Worm (Caenorhabditis elegans) whole organism, young adult: ENCODE data around the gene cyp-35A5.

Experiments used
- B0019.2 ChIP-seq: fragments of 200-800 bp; sonication (Bioruptor generic); conservative IDR thresholded peaks from 2 replicates; pipeline ENCODE4 v1.3.6; 2022; ENCODE audit warnings: missing genetic modification reagents, missing genetic modification characterization, missing compliant biosample characterization
- B0035.1 ChIP-seq: sonication (generic microtip); optimal IDR thresholded peaks from 2 replicates; lab custom pipeline; 2016; ENCODE audit warnings: missing genetic modification characterization, mild to moderate bottlenecking, missing compliant biosample characterization, missing genotype, missing genetic modification reagents
- F37B4.10 ChIP-seq: fragments of 200-800 bp; sonication (Bioruptor generic); IDR thresholded peaks from 2 replicates; pipeline ENCODE4 v1.3.6; 2022; ENCODE audit warnings: missing genetic modification characterization, missing compliant biosample characterization
- F57C9.4 ChIP-seq: sonication (generic microtip); optimal IDR thresholded peaks from 2 replicates; lab custom pipeline; 2017; ENCODE audit warnings: mild to moderate bottlenecking, missing genetic modification characterization, missing compliant biosample characterization
- K12H6.12 ChIP-seq: fragments of 200-800 bp; sonication (Bioruptor generic); optimal IDR thresholded peaks from 2 replicates; lab custom pipeline; 2018; ENCODE audit warnings: mild to moderate bottlenecking, missing genetic modification characterization, missing compliant biosample characterization
- Y56A3A.18 ChIP-seq: fragments of 200-800 bp; sonication (Bioruptor generic); IDR thresholded peaks from 2 replicates; pipeline ENCODE4 v1.3.6; 2022; ENCODE audit warnings: missing genetic modification reagents, missing genetic modification characterization, missing compliant biosample characterization
- ama-1 ChIP-seq, 3 experiments: fragments of 150-350 bp in 1 of 3; sonication (generic microtip) in 2 of 3; optimal IDR thresholded peaks; 2 replicates each; lab custom pipeline; 2014 to 2018; ENCODE audit warnings: missing biosample characterization in 2 of 3, missing genetic modification characterization in 2 of 3, missing genetic modification reagents in 2 of 3
- aptf-2 ChIP-seq: fragments of 200-800 bp; sonication (Bioruptor generic); conservative IDR thresholded peaks from 2 replicates; pipeline ENCODE4 v1.3.6; 2022; ENCODE audit warnings: missing genetic modification reagents, missing genetic modification characterization, missing compliant biosample characterization
- ccch-3 ChIP-seq: fragments of 200-800 bp; sonication (Bioruptor generic); optimal IDR thresholded peaks from 2 replicates; lab custom pipeline; 2018; ENCODE audit warnings: mild to moderate bottlenecking, missing genetic modification characterization, missing compliant biosample characterization
- ceh-27 ChIP-seq: fragments of 200-800 bp; sonication (Bioruptor generic); optimal IDR thresholded peaks from 2 replicates; lab custom pipeline; 2018; ENCODE audit warnings: mild to moderate bottlenecking, missing genetic modification characterization, moderate library complexity, missing compliant biosample characterization
- ceh-58 ChIP-seq: fragments of 200-800 bp; sonication (Bioruptor generic); IDR thresholded peaks from 2 replicates; pipeline ENCODE4 v1.3.6; 2022; ENCODE audit warnings: missing genetic modification characterization, missing compliant biosample characterization
- chd-7 ChIP-seq: sonication (generic microtip); optimal IDR thresholded peaks from 2 replicates; lab custom pipeline; 2016; ENCODE audit warnings: mild to moderate bottlenecking, missing genetic modification characterization, moderate library complexity, missing compliant biosample characterization
- dpl-1 ChIP-seq: fragments of 150-350 bp; optimal IDR thresholded peaks from 2 replicates; lab custom pipeline; 2014; ENCODE audit warnings: missing biosample characterization, missing genetic modification reagents, missing genetic modification characterization
- egl-18 ChIP-seq: fragments of 200-800 bp; sonication (Bioruptor generic); IDR thresholded peaks from 2 replicates; pipeline ENCODE4 v1.3.6; 2022; ENCODE audit warnings: missing genetic modification reagents, missing genetic modification characterization, missing compliant biosample characterization
- ekl-4 ChIP-seq: fragments of 200-800 bp; sonication (Bioruptor generic); IDR thresholded peaks from 2 replicates; pipeline ENCODE4 v1.3.6; 2022; ENCODE audit warnings: missing genetic modification reagents, missing genetic modification characterization, missing compliant biosample characterization
- fkh-3 ChIP-seq: sonication (generic microtip); optimal IDR thresholded peaks from 2 replicates; lab custom pipeline; 2016; ENCODE audit warnings: mild to moderate bottlenecking, missing genetic modification characterization, missing compliant biosample characterization
- him-1 ChIP-seq: sonication (generic microtip); optimal IDR thresholded peaks from 2 replicates; lab custom pipeline; 2016; ENCODE audit warnings: missing genotype, missing genetic modification reagents, missing genetic modification characterization, missing compliant biosample characterization
- hlh-12 ChIP-seq: sonication (generic microtip); optimal IDR thresholded peaks from 2 replicates; lab custom pipeline; 2016; ENCODE audit warnings: missing genetic modification characterization, missing compliant biosample characterization
- hlh-26 ChIP-seq: fragments of 200-800 bp; sonication (Bioruptor generic); conservative IDR thresholded peaks from 2 replicates; pipeline ENCODE4 v1.3.6; 2022; ENCODE audit warnings: missing genetic modification reagents, missing genetic modification characterization, missing compliant biosample characterization
- hmg-1.2 ChIP-seq: fragments of 200-800 bp; sonication (Bioruptor generic); IDR thresholded peaks from 2 replicates; pipeline ENCODE4 v1.3.6; 2022; ENCODE audit warnings: missing genetic modification reagents, missing genetic modification characterization, missing compliant biosample characterization
- lin-54 ChIP-seq: fragments of 200-800 bp; sonication (Bioruptor generic); optimal IDR thresholded peaks from 2 replicates; lab custom pipeline; 2018; ENCODE audit warnings: mild to moderate bottlenecking, missing genetic modification characterization, missing compliant biosample characterization
- lsl-1 ChIP-seq: fragments of 200-800 bp; sonication (Bioruptor generic); optimal IDR thresholded peaks from 2 replicates; lab custom pipeline; 2018; ENCODE audit warnings: mild to moderate bottlenecking, missing genetic modification characterization, moderate library complexity, missing compliant biosample characterization
- madf-3 ChIP-seq: fragments of 200-800 bp; sonication (Bioruptor generic); IDR thresholded peaks from 2 replicates; pipeline ENCODE4 v1.3.6; 2022; ENCODE audit warnings: missing genetic modification reagents, missing genetic modification characterization, missing compliant biosample characterization
- madf-6 ChIP-seq: fragments of 200-800 bp; sonication (Bioruptor generic); IDR thresholded peaks from 2 replicates; pipeline ENCODE4 v1.3.6; 2022; ENCODE audit warnings: missing genetic modification reagents, missing genetic modification characterization, missing compliant biosample characterization
- mel-28 ChIP-seq: sonication (generic microtip); optimal IDR thresholded peaks from 2 replicates; lab custom pipeline; 2016; ENCODE audit warnings: borderline replicate concordance, mild to moderate bottlenecking, missing genetic modification characterization, missing compliant biosample characterization
- mxl-1 ChIP-seq: sonication (generic microtip); optimal IDR thresholded peaks from 2 replicates; lab custom pipeline; 2016; ENCODE audit warnings: missing genetic modification characterization, missing compliant biosample characterization
- nhr-120 ChIP-seq: fragments of 200-800 bp; sonication (Bioruptor generic); IDR thresholded peaks from 2 replicates; pipeline ENCODE4 v1.3.6; 2022; ENCODE audit warnings: missing genetic modification characterization, missing compliant biosample characterization
- nhr-90 ChIP-seq: sonication (generic microtip); optimal IDR thresholded peaks from 2 replicates; lab custom pipeline; 2016; ENCODE audit warnings: missing genotype, mild to moderate bottlenecking, missing genetic modification characterization, missing compliant biosample characterization
- pha-4 ChIP-seq: fragments of 150-350 bp; sonication (generic microtip); optimal IDR thresholded peaks from 2 replicates; lab custom pipeline; 2014; ENCODE audit warnings: missing biosample characterization, missing genetic modification reagents, missing genetic modification characterization
- sea-2 ChIP-seq: fragments of 200-800 bp; sonication (Bioruptor generic); IDR thresholded peaks from 2 replicates; pipeline ENCODE4 v1.3.6; 2022; ENCODE audit warnings: missing genetic modification characterization, missing compliant biosample characterization
- snpc-1.1 ChIP-seq: sonication (generic microtip); optimal IDR thresholded peaks from 2 replicates; lab custom pipeline; 2017; ENCODE audit warnings: missing genetic modification characterization, mild to moderate bottlenecking, missing compliant biosample characterization, antibody characterized with exemption, moderate library complexity, missing genotype, missing genetic modification reagents; ENCODE audit not compliant: insufficient read depth
- snpc-4 ChIP-seq, 5 experiments: fragments of 150-350 bp in 1 of 5; sonication (generic microtip) in 4 of 5; optimal IDR thresholded peaks; 2 replicates each; lab custom pipeline; 2014 to 2018; ENCODE audit warnings: missing genetic modification characterization in 5 of 5, missing biosample characterization in 3 of 5, antibody characterized with exemption in 2 of 5, mild to moderate bottlenecking in 2 of 5, missing compliant biosample characterization in 2 of 5, missing genotype in 2 of 5, moderate library complexity in 2 of 5, missing genetic modification reagents in 1 of 5
- xnd-1 ChIP-seq: sonication (generic microtip); optimal IDR thresholded peaks from 2 replicates; lab custom pipeline; 2016; ENCODE audit warnings: missing genotype, missing genetic modification reagents, missing genetic modification characterization, missing compliant biosample characterization
- zfh-2 ChIP-seq: fragments of 200-800 bp; sonication (Bioruptor generic); conservative IDR thresholded peaks from 2 replicates; pipeline ENCODE4 v1.3.6; 2022; ENCODE audit warnings: missing genetic modification reagents, missing genetic modification characterization, missing compliant biosample characterization
- ztf-26 ChIP-seq: sonication (generic microtip); optimal IDR thresholded peaks from 2 replicates; lab custom pipeline; 2017; ENCODE audit warnings: missing genetic modification characterization, missing compliant biosample characterization
- ztf-28 ChIP-seq: fragments of 200-800 bp; sonication (Bioruptor generic); IDR thresholded peaks from 2 replicates; pipeline ENCODE4 v1.3.6; 2022; ENCODE audit warnings: missing genetic modification reagents, missing genetic modification characterization, missing compliant biosample characterization

The cyp-35A5 gene

ce11 chrV:3919289-3919688, 16.8 kb upstream of the cyp-35A5 start, which contains the start of gene srx-66:
TSS of gene srx-66 (plus strand) at chrV:3919589.
- TF ChIP-seq madf-6 (no peak), Y56A3A.18 (GFP tag; lab: Robert Waterston, UW) (no peak), ama-1 (optimal IDR thresholded peaks at IDR 0.05; lab: Kevin White, UChicago) (no peak), ama-1 (GFP tag; optimal IDR thresholded peaks at IDR 0.05; lab: Kevin White, UChicago) (no peak), zfh-2 (GFP tag; lab: Robert Waterston, UW) (no peak), hlh-12 (tag; lab: Kevin White, UChicago) (no peak), dpl-1 (GFP tag; lab: Kevin White, UChicago) (no peak), him-1 (no peak), ekl-4 (GFP tag; lab: Robert Waterston, UW) (no peak)

- TF ChIP-seq lin-54 (GFP tag; lab: Kevin White, UChicago) (no peak), F57C9.4 (tag; lab: Kevin White, UChicago) (no peak), ccch-3 (no peak), aptf-2 (GFP tag; lab: Robert Waterston, UW) (no peak), xnd-1 (no peak), nhr-90 (tag; lab: Kevin White, UChicago) (no peak), snpc-1.1 (tag; lab: Kevin White, UChicago) (no peak)
These were observed 14.5 kb upstream of the cyp-35A5 start, which contains the start of gene srx-65 for ce11 chrV:3921635-3922034. TSS of gene srx-65 (plus strand) at chrV:3921935.

ce11 chrV:3922547-3922946, 13.6 kb upstream of the cyp-35A5 start:
- TF ChIP-seq ceh-58 (GFP tag; lab: Robert Waterston, UW) (no peak), K12H6.12 (no peak), B0035.1 (tag; lab: Kevin White, UChicago) (no peak), him-1 (no peak), dpl-1 (GFP tag; lab: Kevin White, UChicago) (no peak), madf-3 (GFP tag; lab: Robert Waterston, UW) (0 out of 2 replicates have a peak, but pooled peaks have one; percentile 45)

- TF ChIP-seq egl-18 (0 out of 2 replicates have a peak, but pooled peaks have one; percentile 30), hmg-1.2 (GFP tag; lab: Robert Waterston, UW) (peak; percentile 57), snpc-4 (GFP tag; optimal IDR thresholded peaks at IDR 0.05; lab: Kevin White, UChicago) (no peak), snpc-4 (tag; optimal IDR thresholded peaks at IDR 0.05; lab: Kevin White, UChicago) (peak in 2 of 4 experiments; percentile 74 to 84), nhr-120 (GFP tag; lab: Robert Waterston, UW) (0 out of 2 replicates have a peak, but pooled peaks have one; percentile 43), hlh-26 (GFP tag; lab: Robert Waterston, UW) (no peak), F37B4.10 (GFP tag; lab: Robert Waterston, UW) (0 out of 2 replicates have a peak, but pooled peaks have one; percentile 78)
These were observed 8.6 kb upstream of the cyp-35A5 start for ce11 chrV:3927522-3927921.

- no peak for TF ChIP-seq hlh-12 (tag; lab: Kevin White, UChicago)
- TF ChIP-seq xnd-1, result no peak
- TF ChIP-seq B0019.2 (GFP tag; lab: Robert Waterston, UW), result no peak
- TF ChIP-seq mxl-1, result no peak
- no peak for TF ChIP-seq ztf-26 (tag; lab: Kevin White, UChicago)
- no peak for TF ChIP-seq mel-28
- no peak for TF ChIP-seq ztf-28 (GFP tag; lab: Robert Waterston, UW)
- no peak for TF ChIP-seq lsl-1 (GFP tag; lab: Kevin White, UChicago)
- TF ChIP-seq lin-54 (GFP tag; lab: Kevin White, UChicago), result no peak
- TF ChIP-seq ceh-27, result no peak
- no peak for TF ChIP-seq pha-4 (tag; lab: Kevin White, UChicago)
- TF ChIP-seq sea-2, result no peak
- TF ChIP-seq fkh-3 (tag; lab: Kevin White, UChicago), result no peak
- TF ChIP-seq chd-7 (tag; lab: Kevin White, UChicago), result no peak
These were observed 7.0 kb upstream of the cyp-35A5 start, which contains the start of gene srx-64 for ce11 chrV:3929099-3929498. TSS of gene srx-64 (plus strand) at chrV:3929399.
